Worm (Caenorhabditis elegans): ENCODE data around the gene tbc-8.

tbc-8 gene

ce11 chrIII:10367355-10367909, 2.7 kb downstream of the tbc-8 start:
- TF ChIP-seq fkh-8 (tag; optimal IDR thresholded peaks at IDR 0.05) (peak; percentile 69), elt-3 (tag; optimal IDR thresholded peaks at IDR 0.05) (no peak), unc-86 (tag; optimal IDR thresholded peaks at IDR 0.05) (peak; percentile 6), xbp-1 (tag; optimal IDR thresholded peaks at IDR 0.05) (no peak), aha-1 (tag; optimal IDR thresholded peaks at IDR 0.05) (no peak), rnt-1 (tag; optimal IDR thresholded peaks at IDR 0.05) (no peak), egl-13 (tag; optimal IDR thresholded peaks at IDR 0.05) (peak; percentile 27), ceh-82 (tag; optimal IDR thresholded peaks at IDR 0.05) (peak in 1 of 3 experiments; percentile 40), mep-1 (tag; optimal IDR thresholded peaks at IDR 0.05) (peak; percentile 11), nhr-90 (tag; optimal IDR thresholded peaks at IDR 0.05; ENCODE audit: poor library complexity) (no peak), lsy-2 (tag; optimal IDR thresholded peaks at IDR 0.05) (peak in 1 of 2 experiments; percentile 26), fos-1 (tag; optimal IDR thresholded peaks at IDR 0.05) (no peak), lin-14 (GFP tag; optimal IDR thresholded peaks at IDR 0.05) (peak; percentile 58), lin-35 (GFP tag; optimal IDR thresholded peaks at IDR 0.05) (no peak), swsn-7 (tag; optimal IDR thresholded peaks at IDR 0.05) (peak; percentile 11), nhr-47 (tag; optimal IDR thresholded peaks at IDR 0.05) (peak; percentile 30), efl-1 (optimal IDR thresholded peaks at IDR 0.05) (no peak), efl-1 (GFP tag; optimal IDR thresholded peaks at IDR 0.05 in 1 of 2) (peak in 1 of 2 experiments; percentile 85), ceh-90 (tag; optimal IDR thresholded peaks at IDR 0.05) (no peak), ceh-63 (GFP tag; optimal IDR thresholded peaks at IDR 0.05) (no peak)

- TF ChIP-seq nhr-84 (tag; optimal IDR thresholded peaks at IDR 0.05) = no peak
- no peak for TF ChIP-seq pag-3 (tag; optimal IDR thresholded peaks at IDR 0.05; ENCODE audit: borderline replicate concordance, insufficient read depth)
- TF ChIP-seq F16B12.6 (tag; optimal IDR thresholded peaks at IDR 0.05) = no peak
- TF ChIP-seq nhr-28 (tag; optimal IDR thresholded peaks at IDR 0.05) = no peak
- no peak for TF ChIP-seq ceh-88 (GFP tag; IDR thresholded peaks at IDR 0.05)
- TF ChIP-seq mab-9 (GFP tag; IDR thresholded peaks at IDR 0.05) = no peak
- TF ChIP-seq ztf-11 (tag; optimal IDR thresholded peaks at IDR 0.05) = no peak
- TF ChIP-seq lin-14 (GFP tag; optimal IDR thresholded peaks at IDR 0.05) = no peak
- no peak for TF ChIP-seq nhr-237 (tag; optimal IDR thresholded peaks at IDR 0.05)
- no peak for TF ChIP-seq irx-1 (tag; optimal IDR thresholded peaks at IDR 0.05)
These were observed 9.1 kb downstream of the tbc-8 start for ce11 chrIII:10373845-10374244.

DNA sequence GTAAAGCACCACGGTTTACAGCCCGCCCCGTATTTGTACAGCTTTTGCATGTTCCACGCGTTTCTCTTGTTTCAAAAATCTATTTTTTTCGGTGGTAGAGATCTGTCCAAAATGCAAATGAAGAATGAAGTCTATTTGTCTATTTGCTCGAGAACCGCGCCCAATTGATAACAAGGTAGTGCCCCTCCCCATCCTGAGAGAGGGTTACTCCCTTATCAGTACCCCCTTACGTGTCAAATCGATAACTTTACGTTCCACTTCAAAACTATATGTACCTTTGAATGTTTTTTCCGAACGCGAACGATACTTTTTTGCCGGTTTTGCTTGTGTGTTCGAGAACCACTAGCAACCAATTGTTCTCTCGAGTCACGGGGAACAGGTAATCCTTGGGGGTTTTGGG, 11.3 kb downstream of the tbc-8 start:
- no peak for TF ChIP-seq isw-1 (GFP tag; IDR thresholded peaks at IDR 0.05)
- TF ChIP-seq nhr-47 (tag; optimal IDR thresholded peaks at IDR 0.05) = no peak
- TF ChIP-seq nhr-76 (tag; optimal IDR thresholded peaks at IDR 0.05) = no peak
- no peak for TF ChIP-seq mab-9 (GFP tag; IDR thresholded peaks at IDR 0.05)
- TF ChIP-seq ztf-11 (tag; optimal IDR thresholded peaks at IDR 0.05) = no peak
- TF ChIP-seq lin-15B (tag; optimal IDR thresholded peaks at IDR 0.05) = no peak
- no peak for TF ChIP-seq lin-39 (tag; optimal IDR thresholded peaks at IDR 0.05)
- peak; percentile 20 for TF ChIP-seq elt-2 (tag; optimal IDR thresholded peaks at IDR 0.05)

ce11 chrIII:10378899-10379298, 14.1 kb downstream of the tbc-8 start:
- TF ChIP-seq nhr-84 (tag; optimal IDR thresholded peaks at IDR 0.05) (no peak), nhr-11 (tag; optimal IDR thresholded peaks at IDR 0.05) (no peak), tlp-1 (tag; optimal IDR thresholded peaks at IDR 0.05) (no peak), sptf-1 (tag; optimal IDR thresholded peaks at IDR 0.05) (no peak), ceh-63 (GFP tag; optimal IDR thresholded peaks at IDR 0.05) (no peak), elt-2 (tag; optimal IDR thresholded peaks at IDR 0.05) (peak; percentile 20), unc-98 (GFP tag; IDR thresholded peaks at IDR 0.05) (no peak), nhr-71 (tag; optimal IDR thresholded peaks at IDR 0.05) (no peak)

All from whole organism, L1 larva.